Worm (Caenorhabditis elegans): ENCODE results near the gene odd-2.

DNA sequence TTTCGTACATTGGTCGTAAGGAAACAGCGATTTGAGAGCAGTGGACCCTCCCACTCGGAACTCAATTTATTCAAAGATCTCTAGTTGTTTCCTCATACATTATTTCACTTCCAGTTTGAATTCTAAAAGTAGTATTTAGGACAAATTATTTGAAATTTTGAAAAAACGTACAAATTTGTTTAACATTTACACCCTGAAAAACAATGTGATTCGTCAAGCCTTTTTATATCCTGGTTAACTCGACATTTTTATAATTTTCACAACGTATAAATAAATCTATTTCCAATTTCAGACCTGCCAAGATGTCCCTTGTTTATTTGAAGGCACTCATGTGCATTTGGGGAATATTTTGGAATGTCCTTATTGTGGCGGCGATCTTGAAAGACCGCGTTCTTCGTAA lies 44.8 kb downstream of the odd-2 start, which contains the start of gene C15H9.3:
- TF ChIP-seq med-1 (GFP tag; optimal IDR thresholded peaks at IDR 0.05; ENCODE audit: insufficient read depth) (no peak), klf-2 (GFP tag; conservative IDR thresholded peaks at IDR 0.05) (no peak), ref-1 (GFP tag; conservative IDR thresholded peaks at IDR 0.05) (no peak)
